Worm (Caenorhabditis elegans) whole organism, late embryonic: ENCODE measurements around the gene C02F12.5.

Experiments used
- ceh-22 ChIP-seq: sonication (generic microtip); optimal IDR thresholded peaks from 2 replicates; lab custom pipeline; 2017; ENCODE audit warnings: missing biosample characterization, missing genetic modification characterization
- dve-1 ChIP-seq: sonication (generic microtip); optimal IDR thresholded peaks from 2 replicates; lab custom pipeline; 2017; ENCODE audit warnings: antibody characterized with exemption, mild to moderate bottlenecking, missing genetic modification characterization, missing compliant biosample characterization
- nfya-1 ChIP-seq: sonication (generic microtip); optimal IDR thresholded peaks from 2 replicates; lab custom pipeline; 2017; ENCODE audit warnings: missing genetic modification characterization, mild to moderate bottlenecking, missing compliant biosample characterization, antibody characterized with exemption, moderate library complexity
- nhr-232 ChIP-seq: sonication (generic microtip); optimal IDR thresholded peaks from 2 replicates; lab custom pipeline; 2016; ENCODE audit warnings: missing genetic modification characterization, missing compliant biosample characterization
- unc-55 ChIP-seq: sonication (generic microtip); optimal IDR thresholded peaks from 2 replicates; lab custom pipeline; 2017; ENCODE audit warnings: missing biosample characterization, missing genetic modification reagents, missing genetic modification characterization
- zip-5 ChIP-seq: sonication (generic microtip); optimal IDR thresholded peaks from 2 replicates; lab custom pipeline; 2016; ENCODE audit warnings: missing genetic modification characterization, missing compliant biosample characterization

ce11 chrX:3655972-3656371 lies 15.9 kb downstream of the C02F12.5 start, which contains the start of gene R11G1.7:
- TF ChIP-seq nhr-232 (no peak), dve-1 (tag; lab: Kevin White, UChicago) (no peak), ceh-22 (tag; lab: Kevin White, UChicago) (no peak), unc-55 (GFP tag; lab: Kevin White, UChicago) (no peak), zip-5 (no peak), nfya-1 (tag; lab: Kevin White, UChicago) (no peak)
